Worm (Caenorhabditis elegans) whole organism, L4/young adult: ENCODE results near the gene M03F8.7.

Source experiments
- W03F9.2 ChIP-seq: fragments of 150-350 bp; optimal IDR thresholded peaks from 2 replicates; lab custom pipeline; 2014; ENCODE audit warnings: missing biosample characterization, missing genetic modification characterization
- dao-5 ChIP-seq: sonication (generic microtip); optimal IDR thresholded peaks from 2 replicates; lab custom pipeline; 2016; ENCODE audit warnings: missing genotype, missing genetic modification characterization, moderate library complexity, missing compliant biosample characterization
- him-1 ChIP-seq: sonication (generic microtip); optimal IDR thresholded peaks from 2 replicates; lab custom pipeline; 2016; ENCODE audit warnings: missing genotype, missing genetic modification reagents, missing genetic modification characterization, missing compliant biosample characterization

DNA sequence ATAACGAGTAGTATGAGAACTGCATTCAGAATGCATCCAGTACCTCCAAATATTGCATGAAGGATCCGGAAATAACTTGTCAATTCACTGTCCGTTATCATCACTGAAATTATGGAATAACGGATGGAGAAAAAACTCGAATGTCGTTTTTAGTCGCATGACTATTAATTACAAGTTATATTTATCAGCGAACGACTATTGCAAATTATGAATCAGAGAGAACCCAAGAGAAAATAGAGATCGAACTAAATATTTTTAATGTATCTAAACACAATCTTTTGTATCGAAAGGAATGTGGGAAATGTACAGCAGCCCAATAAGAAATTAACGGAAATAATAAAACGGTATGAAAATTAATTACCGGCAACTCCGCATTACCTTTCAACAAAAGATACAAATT is 36.8 kb upstream of the M03F8.7 start, which contains the start of gene srd-16:
- no peak for TF ChIP-seq dao-5 (tag; lab: Kevin White, UChicago)
- no peak for TF ChIP-seq him-1
- no peak for TF ChIP-seq W03F9.2 (tag; lab: Kevin White, UChicago)
